Fruit fly (Drosophila melanogaster) whole organism: ENCODE data around the gene CG32551.

Source experiments
- CG8478 ChIP-seq: fragments of >200 bp; optimal IDR thresholded peaks from 2 replicates; lab custom pipeline; 2018; ENCODE audit warnings: inconsistent platforms
- Dll ChIP-seq: fragments of >200 bp; optimal IDR thresholded peaks from 2 replicates; lab custom pipeline; 2017
- EcR ChIP-seq, 2 experiments: fragments of >200 bp; optimal IDR thresholded peaks; 2 replicates each; lab custom pipeline; 2017; ENCODE audit warnings: missing biosample characterization in 2 of 2, missing genetic modification characterization in 2 of 2, missing genetic modification reagents in 2 of 2
- pan ChIP-seq: fragments of >200 bp; optimal IDR thresholded peaks from 2 replicates; lab custom pipeline; 2017
- psq ChIP-seq: fragments of >200 bp; optimal IDR thresholded peaks from 2 replicates; lab custom pipeline; 2017
- usp ChIP-seq: fragments of >200 bp; optimal IDR thresholded peaks from 2 replicates; lab custom pipeline; 2017; ENCODE audit warnings: missing biosample characterization, missing genetic modification characterization, mixed read lengths

Gene CG32551

dm6 chrX:18415115-18415514 is 23.6 kb upstream of the CG32551 start, which contains the start of gene CG15056:
TSS of gene CG15056 (plus strand) at chrX:18415415.
- TF ChIP-seq usp (no peak), EcR (GFP tag; optimal IDR thresholded peaks at IDR 0.05; lab: Kevin White, UChicago) (no peak), Dll (lab: Kevin White, UChicago) (no peak), pan (no peak), psq (lab: Kevin White, UChicago) (no peak), CG8478 (lab: Kevin White, UChicago) (no peak)

- TF ChIP-seq Dll (lab: Kevin White, UChicago) (no peak), psq (lab: Kevin White, UChicago) (no peak), pan (no peak), CG8478 (lab: Kevin White, UChicago) (no peak), usp (no peak)
These were observed 16.6 kb upstream of the CG32551 start, which contains the start of gene CG42323 for dm6 chrX:18422112-18422511. TSS of gene CG42323 (plus strand) at chrX:18422413.

- no peak for TF ChIP-seq usp
- no peak for TF ChIP-seq CG8478 (lab: Kevin White, UChicago)
- TF ChIP-seq Dll (lab: Kevin White, UChicago) = no peak
- no peak for TF ChIP-seq psq (lab: Kevin White, UChicago)
- TF ChIP-seq EcR (GFP tag; optimal IDR thresholded peaks at IDR 0.05; lab: Kevin White, UChicago) = no peak
- TF ChIP-seq pan = no peak
These were observed 1.5 kb upstream of the CG32551 start, which contains the start of gene CG6290 for dm6 chrX:18437190-18437589. TSS of gene CG6290 (plus strand) at chrX:18437490.

dm6 chrX:18439367-18439766 is 699 bp downstream of the CG32551 start, which contains the start of gene CG43841:
TSS of gene CG43841 (plus strand) at chrX:18439667.
- TF ChIP-seq CG8478 (lab: Kevin White, UChicago) (no peak), pan (no peak), Dll (lab: Kevin White, UChicago) (no peak), EcR (GFP tag; optimal IDR thresholded peaks at IDR 0.05; lab: Kevin White, UChicago) (no peak), usp (no peak), psq (lab: Kevin White, UChicago) (no peak)

- no peak for TF ChIP-seq pan
- no peak for TF ChIP-seq Dll (lab: Kevin White, UChicago)
- TF ChIP-seq usp = no peak
- no peak for TF ChIP-seq EcR (GFP tag; optimal IDR thresholded peaks at IDR 0.05; lab: Kevin White, UChicago)
- no peak for TF ChIP-seq psq (lab: Kevin White, UChicago)
- TF ChIP-seq CG8478 (lab: Kevin White, UChicago) = no peak
These were observed 1.8 kb downstream of the CG32551 start, which contains the start of gene CG32548 for dm6 chrX:18440481-18440880. TSS of gene CG32548 (minus strand) at chrX:18440581.

dm6 chrX:18452717-18453116 is 14.0 kb downstream of the CG32551 start:
- TF ChIP-seq CG8478 (lab: Kevin White, UChicago) = no peak
- TF ChIP-seq EcR (GFP tag; optimal IDR thresholded peaks at IDR 0.05; lab: Kevin White, UChicago) = no peak
- TF ChIP-seq psq (lab: Kevin White, UChicago) = no peak
- no peak for TF ChIP-seq pan
- TF ChIP-seq usp = no peak
- no peak for TF ChIP-seq Dll (lab: Kevin White, UChicago)

- TF ChIP-seq psq (lab: Kevin White, UChicago) = no peak
- TF ChIP-seq pan = no peak
- no peak for TF ChIP-seq Dll (lab: Kevin White, UChicago)
- TF ChIP-seq usp = no peak
- TF ChIP-seq CG8478 (lab: Kevin White, UChicago) = no peak
- TF ChIP-seq EcR (GFP tag; optimal IDR thresholded peaks at IDR 0.05; lab: Kevin White, UChicago) = no peak
These were observed 21.6 kb downstream of the CG32551 start, which contains the start of gene CG43843 for dm6 chrX:18460318-18460717. TSS of gene CG43843 (minus strand) at chrX:18460418.

dm6 chrX:18467881-18468280 is 29.2 kb downstream of the CG32551 start:
- TF ChIP-seq CG8478 (lab: Kevin White, UChicago) = no peak
- no peak for TF ChIP-seq usp

- TF ChIP-seq pan (peak; percentile 92), EcR (GFP tag; optimal IDR thresholded peaks at IDR 0.05; lab: Kevin White, UChicago) (no peak)
These were observed 40.9 kb downstream of the CG32551 start, which contains the start of gene CG32547 for dm6 chrX:18479307-18480134. TSS of gene CG32547 (minus strand) at chrX:18479487.

- TF ChIP-seq Dll (lab: Kevin White, UChicago) (no peak), usp (no peak), EcR (GFP tag; optimal IDR thresholded peaks at IDR 0.05; lab: Kevin White, UChicago) (no peak), pan (no peak), CG8478 (lab: Kevin White, UChicago) (no peak), psq (lab: Kevin White, UChicago) (no peak)
These were observed 43.9 kb downstream of the CG32551 start for dm6 chrX:18482537-18482936.

- TF ChIP-seq pan = peak; percentile 78
- TF ChIP-seq usp = no peak
- peak; percentile 64 for TF ChIP-seq Dll (lab: Kevin White, UChicago)
These were observed 44.9 kb downstream of the CG32551 start, which contains the start of gene Hayan for dm6 chrX:18483261-18484218. TSS of gene Hayan (minus strand) at chrX:18483772.
